Fruit fly (Drosophila melanogaster) whole organism, embryonic: ENCODE measurements around the gene Sec61alpha.

Source experiments
- Bgb ChIP-seq: fragments of 200-800 bp; sonication (Bioruptor generic); IDR thresholded peaks from 2 replicates; pipeline ENCODE4 v1.3.6; 2022; ENCODE audit warnings: missing biosample characterization, missing genetic modification characterization; ENCODE audit not compliant: partially characterized antibody
- CG12391 ChIP-seq: fragments of 200-800 bp; sonication (Bioruptor generic); optimal IDR thresholded peaks from 3 replicates; lab custom pipeline; 2018; ENCODE audit warnings: missing biosample characterization, mild to moderate bottlenecking, missing genetic modification characterization, moderate library complexity
- CG12769 ChIP-seq: fragments of 200-800 bp; sonication (Bioruptor generic); optimal IDR thresholded peaks from 2 replicates; lab custom pipeline; 2019; ENCODE audit warnings: missing biosample characterization, mild to moderate bottlenecking, missing genetic modification characterization, moderate library complexity
- CG13287 ChIP-seq: fragments of 200-800 bp; sonication (Bioruptor generic); IDR thresholded peaks from 2 replicates; pipeline ENCODE4 v1.3.6; 2022; ENCODE audit warnings: missing biosample characterization, missing genetic modification characterization; ENCODE audit not compliant: partially characterized antibody
- CG13424 ChIP-seq: fragments of 200-800 bp; sonication (Bioruptor generic); optimal IDR thresholded peaks from 2 replicates; lab custom pipeline; 2019; ENCODE audit warnings: missing biosample characterization, mild to moderate bottlenecking, missing genetic modification characterization, moderate library complexity
- CG13775 ChIP-seq: fragments of 200-800 bp; sonication (Bioruptor generic); optimal IDR thresholded peaks from 3 replicates; lab custom pipeline; 2017; ENCODE audit warnings: missing biosample characterization, mild to moderate bottlenecking, missing genetic modification characterization
- CG15601 ChIP-seq: fragments of 200-800 bp; sonication (Bioruptor generic); optimal IDR thresholded peaks from 3 replicates; lab custom pipeline; 2019; ENCODE audit warnings: missing biosample characterization, mild to moderate bottlenecking, missing genetic modification characterization, moderate library complexity
- CG16779 ChIP-seq: fragments of 200-800 bp; sonication (Bioruptor generic); IDR thresholded peaks from 2 replicates; pipeline ENCODE4 v1.3.6; 2022; ENCODE audit warnings: missing biosample characterization, missing genetic modification characterization
- CG18262 ChIP-seq: fragments of 200-800 bp; optimal IDR thresholded peaks from 3 replicates; lab custom pipeline; 2019; ENCODE audit warnings: missing biosample characterization, mild to moderate bottlenecking, missing genetic modification characterization, moderate library complexity
- CG18599 ChIP-seq: fragments of 200-800 bp; sonication (Bioruptor generic); optimal IDR thresholded peaks from 3 replicates; lab custom pipeline; 2017; ENCODE audit warnings: missing biosample characterization, missing genetic modification characterization, mild to moderate bottlenecking, moderate library complexity, missing genetic modification reagents
- CG2199 ChIP-seq: fragments of 200-800 bp; sonication (Bioruptor generic); IDR thresholded peaks from 3 replicates; pipeline ENCODE4 v1.3.6; 2022; ENCODE audit warnings: missing biosample characterization, missing genetic modification characterization
- CG2678 ChIP-seq: fragments of 200-800 bp; sonication (Bioruptor generic); optimal IDR thresholded peaks from 3 replicates; lab custom pipeline; 2019; ENCODE audit warnings: missing biosample characterization, mild to moderate bottlenecking, missing genetic modification characterization, moderate library complexity
- CG2712 ChIP-seq: fragments of 200-800 bp; optimal IDR thresholded peaks from 3 replicates; lab custom pipeline; 2019; ENCODE audit warnings: missing biosample characterization, mild to moderate bottlenecking, missing genetic modification characterization, moderate library complexity
- CG3163 ChIP-seq: fragments of 200-800 bp; sonication (Bioruptor generic); optimal IDR thresholded peaks from 3 replicates; lab custom pipeline; 2016; ENCODE audit warnings: missing biosample characterization, missing genetic modification characterization
- CG34422 ChIP-seq: fragments of 200-800 bp; sonication (Bioruptor generic); IDR thresholded peaks from 3 replicates; pipeline ENCODE4 v1.3.6; 2022; ENCODE audit warnings: missing biosample characterization, missing genetic modification characterization
- CG7556 ChIP-seq: fragments of 200-800 bp; sonication (Bioruptor generic); optimal IDR thresholded peaks from 2 replicates; lab custom pipeline; 2017; ENCODE audit warnings: missing biosample characterization, mild to moderate bottlenecking, missing genetic modification characterization
- Eip74EF ChIP-seq, 2 experiments: fragments of 200-800 bp in 1 of 2; fragments of >200 bp in 1 of 2; sonication (Bioruptor generic) in 1 of 2; optimal IDR thresholded peaks; 2 replicates each; lab custom pipeline; 2017 to 2019; ENCODE audit warnings: missing biosample characterization in 2 of 2, missing genetic modification characterization in 2 of 2, mild to moderate bottlenecking in 1 of 2, moderate library complexity in 1 of 2
- Hr51 ChIP-seq, 2 experiments: fragments of 200-800 bp; sonication (Bioruptor generic); optimal IDR thresholded peaks; 2 replicates in 1 of 2; 3 replicates in 1 of 2; lab custom pipeline; 2016 to 2018; ENCODE audit warnings: missing biosample characterization in 2 of 2, missing genetic modification characterization in 2 of 2, mild to moderate bottlenecking in 1 of 2, moderate library complexity in 1 of 2
- MBD-R2 ChIP-seq: fragments of 200-800 bp; sonication (Bioruptor generic); IDR thresholded peaks from 2 replicates; pipeline ENCODE4 v1.3.6; 2022; ENCODE audit warnings: missing biosample characterization, missing genetic modification characterization
- MTF-1 ChIP-seq: fragments of 200-800 bp; sonication (Bioruptor generic); optimal IDR thresholded peaks from 2 replicates; lab custom pipeline; 2018; ENCODE audit warnings: missing biosample characterization, mild to moderate bottlenecking, missing genetic modification characterization, borderline replicate concordance
- NFAT ChIP-seq: fragments of 200-800 bp; sonication (Bioruptor generic); IDR thresholded peaks from 2 replicates; pipeline ENCODE4 v1.3.6; 2022; ENCODE audit warnings: missing biosample characterization, missing genetic modification characterization
- Oli ChIP-seq: fragments of 200-800 bp; sonication (Bioruptor generic); optimal IDR thresholded peaks from 2 replicates; lab custom pipeline; 2018; ENCODE audit warnings: missing biosample characterization, mild to moderate bottlenecking, missing genetic modification characterization, moderate library complexity
- Sox100B ChIP-seq: fragments of 200-800 bp; sonication (Bioruptor generic); optimal IDR thresholded peaks from 3 replicates; lab custom pipeline; 2018; ENCODE audit warnings: missing biosample characterization, mild to moderate bottlenecking, missing genetic modification characterization
- Sox102F ChIP-seq: fragments of 200-800 bp; sonication (Bioruptor generic); optimal IDR thresholded peaks from 2 replicates; lab custom pipeline; 2018; ENCODE audit warnings: missing biosample characterization, mild to moderate bottlenecking, missing genetic modification characterization, moderate library complexity
- Xrp1 ChIP-seq: fragments of 200-800 bp; sonication (Bioruptor generic); IDR thresholded peaks from 2 replicates; pipeline ENCODE4 v1.3.6; 2022; ENCODE audit warnings: missing biosample characterization, missing genetic modification characterization
- YL-1 ChIP-seq: fragments of 200-800 bp; sonication (Bioruptor generic); optimal IDR thresholded peaks from 3 replicates; lab custom pipeline; 2017; ENCODE audit warnings: missing biosample characterization, mild to moderate bottlenecking, missing genetic modification characterization
- bcd ChIP-seq: fragments of 200-800 bp; sonication (Bioruptor generic); optimal IDR thresholded peaks from 2 replicates; lab custom pipeline; 2017; ENCODE audit warnings: missing biosample characterization, mild to moderate bottlenecking, missing genetic modification characterization
- ci ChIP-seq: fragments of 200-800 bp; sonication (Bioruptor generic); IDR thresholded peaks from 3 replicates; pipeline ENCODE4 v1.3.6; 2022; ENCODE audit warnings: missing biosample characterization, missing genetic modification characterization
- cwo ChIP-seq: fragments of 200-800 bp; sonication (Bioruptor generic); optimal IDR thresholded peaks from 3 replicates; lab custom pipeline; 2017; ENCODE audit warnings: missing biosample characterization, missing genetic modification characterization, mild to moderate bottlenecking, moderate library complexity, missing genetic modification reagents
- danr ChIP-seq: fragments of 200-800 bp; sonication (Bioruptor generic); IDR thresholded peaks from 2 replicates; pipeline ENCODE4 v1.3.6; 2022; ENCODE audit warnings: missing biosample characterization, missing genetic modification characterization
- dmrt99B ChIP-seq: fragments of 200-800 bp; sonication (Bioruptor generic); optimal IDR thresholded peaks from 2 replicates; lab custom pipeline; 2018; ENCODE audit warnings: missing biosample characterization, mild to moderate bottlenecking, missing genetic modification characterization, moderate library complexity
- dysf ChIP-seq: fragments of 200-800 bp; sonication (Bioruptor generic); IDR thresholded peaks from 3 replicates; pipeline ENCODE4 v1.3.6; 2022; ENCODE audit warnings: missing biosample characterization, missing genetic modification characterization
- emc ChIP-seq: fragments of 200-800 bp; sonication (Bioruptor generic); optimal IDR thresholded peaks from 2 replicates; lab custom pipeline; 2016; ENCODE audit warnings: missing biosample characterization, missing genetic modification characterization
- klu ChIP-seq: fragments of 200-800 bp; sonication (Bioruptor generic); IDR thresholded peaks from 2 replicates; pipeline ENCODE4 v1.3.6; 2022; ENCODE audit warnings: missing biosample characterization, missing genetic modification characterization
- lab ChIP-seq: fragments of 200-800 bp; sonication (Bioruptor generic); optimal IDR thresholded peaks from 3 replicates; lab custom pipeline; 2017; ENCODE audit warnings: missing biosample characterization, missing genetic modification characterization, mild to moderate bottlenecking, moderate library complexity, missing genetic modification reagents
- mirr ChIP-seq: fragments of 200-800 bp; sonication (Bioruptor generic); optimal IDR thresholded peaks from 3 replicates; lab custom pipeline; 2018; ENCODE audit warnings: missing biosample characterization, mild to moderate bottlenecking, missing genetic modification characterization
- nau ChIP-seq: fragments of 200-800 bp; sonication (Bioruptor generic); optimal IDR thresholded peaks from 3 replicates; lab custom pipeline; 2017; ENCODE audit warnings: missing biosample characterization, mild to moderate bottlenecking, missing genetic modification characterization, missing genetic modification reagents
- phol ChIP-seq: fragments of 200-800 bp; sonication (Bioruptor generic); optimal IDR thresholded peaks from 3 replicates; lab custom pipeline; 2018; ENCODE audit warnings: missing biosample characterization, mild to moderate bottlenecking, missing genetic modification characterization, moderate library complexity
- repo ChIP-seq: fragments of 200-800 bp; sonication (Bioruptor generic); optimal IDR thresholded peaks from 2 replicates; lab custom pipeline; 2016; ENCODE audit warnings: missing biosample characterization, missing genetic modification characterization
- sd ChIP-seq: fragments of 200-800 bp; sonication (Bioruptor generic); optimal IDR thresholded peaks from 3 replicates; lab custom pipeline; 2018; ENCODE audit warnings: missing biosample characterization, mild to moderate bottlenecking, missing genetic modification characterization, moderate library complexity
- slbo ChIP-seq: fragments of 200-800 bp; sonication (Bioruptor generic); IDR thresholded peaks from 2 replicates; pipeline ENCODE4 v1.3.6; 2022; ENCODE audit warnings: missing biosample characterization, missing genetic modification characterization
- tll ChIP-seq, 2 experiments: fragments of 200-800 bp in 1 of 2; fragments of >200 bp in 1 of 2; sonication (Bioruptor generic) in 1 of 2; optimal IDR thresholded peaks; 2 replicates each; lab custom pipeline; 2017 to 2019; ENCODE audit warnings: missing biosample characterization in 2 of 2, missing genetic modification characterization in 2 of 2, mild to moderate bottlenecking in 1 of 2, moderate library complexity in 1 of 2
- ttk ChIP-seq: fragments of 200-800 bp; sonication (Bioruptor generic); IDR thresholded peaks from 2 replicates; pipeline ENCODE4 v2.1.2; 2022; ENCODE audit warnings: missing biosample characterization, missing genetic modification characterization
- unpg ChIP-seq: fragments of 200-800 bp; sonication (Bioruptor generic); optimal IDR thresholded peaks from 3 replicates; lab custom pipeline; 2018; ENCODE audit warnings: missing biosample characterization, mild to moderate bottlenecking, missing genetic modification characterization, moderate library complexity
- vvl ChIP-seq: fragments of 200-800 bp; sonication (Bioruptor generic); IDR thresholded peaks from 2 replicates; pipeline ENCODE4 v1.3.6; 2022; ENCODE audit warnings: missing biosample characterization, missing genetic modification characterization
- z ChIP-seq: fragments of 200-800 bp; sonication (Bioruptor generic); IDR thresholded peaks from 3 replicates; pipeline ENCODE4 v1.3.6; 2022; ENCODE audit warnings: missing biosample characterization, missing genetic modification characterization

The Sec61alpha gene

dm6 chr2L:6471978-6472776 is 8.2 kb downstream of the Sec61alpha start (continued):
- peak in 1 of 2 experiments; percentile 39 for TF ChIP-seq Hr51 (GFP tag; optimal IDR thresholded peaks at IDR 0.05; lab: Kevin White, UChicago)
- peak; percentile 21 for TF ChIP-seq phol
- TF ChIP-seq Oli (tag; lab: Kevin White, UChicago): peak; percentile 27
- no peak for TF ChIP-seq CG13775 (GFP tag; lab: Kevin White, UChicago)
- TF ChIP-seq CG16779 (GFP tag; lab: Robert Waterston, UW): no peak
- peak; percentile 75; the same call in 1 of the 3 replicates for TF ChIP-seq CG2199
- 0 out of 2 replicates have a peak, but pooled peaks have one; percentile 4 for TF ChIP-seq ttk (GFP tag; lab: Robert Waterston, UW)
- TF ChIP-seq emc (GFP tag; lab: Kevin White, UChicago): no peak
- no peak for TF ChIP-seq Xrp1
- peak; percentile 38 for TF ChIP-seq bcd (GFP tag; lab: Kevin White, UChicago)
- peak; percentile 53; the same call in 1 of the 3 replicates for TF ChIP-seq ci (GFP tag; lab: Robert Waterston, UW)
- TF ChIP-seq klu: no peak
- TF ChIP-seq lab: peak; percentile 14
- peak; percentile 11 for TF ChIP-seq Sox102F (GFP tag; lab: Kevin White, UChicago)
- TF ChIP-seq mirr (GFP tag; lab: Kevin White, UChicago): peak; percentile 36
- TF ChIP-seq Sox100B (GFP tag; lab: Kevin White, UChicago): peak; percentile 52
- TF ChIP-seq nau: peak; percentile 20
- peak; percentile 5 for TF ChIP-seq unpg (GFP tag; lab: Kevin White, UChicago)
- peak; percentile 31; the same call in 1 of the 2 replicates for TF ChIP-seq Bgb (GFP tag; lab: Robert Waterston, UW)
- peak; percentile 81 for TF ChIP-seq CG12769 (tag; lab: Kevin White, UChicago)
- no peak for TF ChIP-seq YL-1 (GFP tag; lab: Kevin White, UChicago)
- no peak for TF ChIP-seq CG15601 (tag; lab: Kevin White, UChicago)
- peak; percentile 10 for TF ChIP-seq CG18599
- TF ChIP-seq CG12391 (tag; lab: Kevin White, UChicago): peak; percentile 6
- TF ChIP-seq z (GFP tag; lab: Robert Waterston, UW): no peak
- no peak for TF ChIP-seq tll (GFP tag; optimal IDR thresholded peaks at IDR 0.05; lab: Kevin White, UChicago)
- TF ChIP-seq CG2678 (tag; lab: Kevin White, UChicago): peak; percentile 60
- peak; percentile 22; the same call in 1 of the 2 replicates for TF ChIP-seq vvl (GFP tag; lab: Robert Waterston, UW)
- TF ChIP-seq CG34422 (GFP tag; lab: Robert Waterston, UW): peak; percentile 42; the same call in 1 of the 3 replicates
- no peak for TF ChIP-seq CG3163
- TF ChIP-seq Eip74EF (GFP tag; optimal IDR thresholded peaks at IDR 0.05; lab: Kevin White, UChicago): peak in 1 of 2 experiments; percentile 2
- TF ChIP-seq dysf: peak; percentile 20; the same call in 1 of the 3 replicates
- peak; percentile 55 for TF ChIP-seq dmrt99B
- TF ChIP-seq danr: no peak
- 0 out of 2 replicates have a peak, but pooled peaks have one; percentile 8 for TF ChIP-seq slbo (GFP tag; lab: Robert Waterston, UW)
- TF ChIP-seq MBD-R2 (GFP tag; lab: Robert Waterston, UW): no peak
- no peak for TF ChIP-seq repo
- TF ChIP-seq CG13424 (tag; lab: Kevin White, UChicago): peak; percentile 47
- TF ChIP-seq CG18262 (tag; lab: Kevin White, UChicago): peak; percentile 10
- TF ChIP-seq CG7556: peak; percentile 8
- peak; percentile 38; the same call in 1 of the 2 replicates for TF ChIP-seq CG13287 (GFP tag; lab: Robert Waterston, UW)
- TF ChIP-seq cwo (GFP tag; lab: Kevin White, UChicago): peak; percentile 4
- TF ChIP-seq NFAT (GFP tag; lab: Robert Waterston, UW): 0 out of 2 replicates have a peak, but pooled peaks have one; percentile 33
- TF ChIP-seq MTF-1: no peak
- peak; percentile 35 for TF ChIP-seq CG2712 (tag; lab: Kevin White, UChicago)
- TF ChIP-seq sd: peak; percentile 54
